Fruit fly (Drosophila melanogaster) whole organism, wandering third instar larva: ENCODE results near the gene CG13926.

Experiments
- CG32264 ChIP-seq: fragments of 200-800 bp; sonication (Bioruptor generic); optimal IDR thresholded peaks from 2 replicates; lab custom pipeline; 2016; ENCODE audit warnings: missing biosample characterization, missing genetic modification characterization
- CG9705 ChIP-seq: fragments of 200-800 bp; sonication (Bioruptor generic); optimal IDR thresholded peaks from 2 replicates; lab custom pipeline; 2018; ENCODE audit warnings: missing biosample characterization, mild to moderate bottlenecking, missing genetic modification characterization
- CrebA ChIP-seq: fragments of 200-800 bp; sonication (Bioruptor generic); optimal IDR thresholded peaks from 2 replicates; lab custom pipeline; 2016; ENCODE audit warnings: missing biosample characterization, mild to moderate bottlenecking, missing genetic modification characterization, borderline replicate concordance
- Dfd ChIP-seq: fragments of >200 bp; optimal IDR thresholded peaks from 2 replicates; lab custom pipeline; 2017; ENCODE audit warnings: missing biosample characterization, missing genetic modification characterization
- Dif ChIP-seq: fragments of 200-275, 200-300 bp; sonication (Bioruptor generic); optimal IDR thresholded peaks from 2 replicates; lab custom pipeline; 2018; ENCODE audit warnings: missing biosample characterization, missing genetic modification characterization; ENCODE audit not compliant: partially characterized antibody
- HLH106 ChIP-seq: fragments of 200-800 bp; optimal IDR thresholded peaks from 3 replicates; lab custom pipeline; 2019; ENCODE audit warnings: missing biosample characterization, mild to moderate bottlenecking, missing genetic modification characterization, moderate library complexity
- Hr83 ChIP-seq: fragments of 200-300 bp; sonication (Bioruptor generic); optimal IDR thresholded peaks from 2 replicates; lab custom pipeline; 2016; ENCODE audit warnings: missing biosample characterization, mild to moderate bottlenecking, missing genetic modification characterization, moderate library complexity; ENCODE audit not compliant: poor library complexity, severe bottlenecking
- Jra ChIP-seq: sonication (Bioruptor generic); optimal IDR thresholded peaks from 2 replicates; lab custom pipeline; 2016; ENCODE audit warnings: missing biosample characterization, missing genetic modification characterization
- Myc ChIP-seq: fragments of >200 bp; optimal IDR thresholded peaks from 2 replicates; lab custom pipeline; 2017
- N ChIP-seq: fragments of >200 bp; optimal IDR thresholded peaks from 2 replicates; lab custom pipeline; 2018; ENCODE audit warnings: missing biosample characterization, missing external identifiers, missing genetic modification characterization
- OdsH ChIP-seq: fragments of 200-800 bp; sonication (Bioruptor generic); optimal IDR thresholded peaks from 2 replicates; lab custom pipeline; 2016; ENCODE audit warnings: missing biosample characterization, mild to moderate bottlenecking, missing genetic modification characterization
- Rel ChIP-seq, 2 experiments: fragments of 200-800 bp; sonication (Bioruptor generic) in 1 of 2; optimal IDR thresholded peaks; 2 replicates in 1 of 2; 3 replicates in 1 of 2; lab custom pipeline; 2016 to 2019; ENCODE audit warnings: mild to moderate bottlenecking in 2 of 2, missing biosample characterization in 2 of 2, missing genetic modification characterization in 2 of 2, moderate library complexity in 1 of 2
- Sp1 ChIP-seq: fragments of 200-800 bp; sonication (Bioruptor generic); optimal IDR thresholded peaks from 3 replicates; lab custom pipeline; 2019; ENCODE audit warnings: missing biosample characterization, mild to moderate bottlenecking, missing genetic modification characterization, moderate library complexity
- Vsx2 ChIP-seq: fragments of 200-300, 225-300 bp; sonication (Bioruptor generic); optimal IDR thresholded peaks from 2 replicates; lab custom pipeline; 2018; ENCODE audit warnings: missing biosample characterization, missing genetic modification characterization; ENCODE audit not compliant: partially characterized antibody
- br ChIP-seq: fragments of 200-800 bp; sonication (Bioruptor generic); optimal IDR thresholded peaks from 2 replicates; lab custom pipeline; 2016; ENCODE audit warnings: missing biosample characterization, missing genetic modification characterization
- dl ChIP-seq, 2 experiments: fragments of 175-275, 200-275 bp in 1 of 2; fragments of 200-275 bp in 1 of 2; sonication (Bioruptor generic); optimal IDR thresholded peaks; lab custom pipeline; 2018; ENCODE audit warnings: mild to moderate bottlenecking in 2 of 2, missing biosample characterization in 2 of 2, missing genetic modification characterization in 2 of 2, moderate library complexity in 2 of 2; ENCODE audit not compliant: partially characterized antibody in 2 of 2, insufficient read depth in 1 of 2
- dmrt93B ChIP-seq: fragments of 200-800 bp; sonication (Bioruptor generic); optimal IDR thresholded peaks from 2 replicates; lab custom pipeline; 2018; ENCODE audit warnings: missing biosample characterization, mild to moderate bottlenecking, missing genetic modification characterization
- dsf ChIP-seq: sonication (Bioruptor generic); optimal IDR thresholded peaks from 2 replicates; lab custom pipeline; 2016; ENCODE audit warnings: missing biosample characterization, missing genetic modification characterization, borderline replicate concordance
- ey ChIP-seq: fragments of 200-800 bp; sonication (Bioruptor generic); optimal IDR thresholded peaks from 2 replicates; lab custom pipeline; 2016; ENCODE audit warnings: missing biosample characterization, missing genetic modification characterization
- foxo ChIP-seq, 2 experiments: fragments of 200-800 bp; sonication (Bioruptor generic); optimal IDR thresholded peaks; 2 replicates in 1 of 2; 3 replicates in 1 of 2; lab custom pipeline; 2016 to 2017; ENCODE audit warnings: missing biosample characterization in 2 of 2, missing genetic modification characterization in 2 of 2
- fru ChIP-seq: fragments of 200-800 bp; sonication (Bioruptor generic); optimal IDR thresholded peaks from 3 replicates; lab custom pipeline; 2016; ENCODE audit warnings: missing biosample characterization, mild to moderate bottlenecking, missing genetic modification characterization
- h ChIP-seq: fragments of 200-800 bp; sonication (Bioruptor generic); optimal IDR thresholded peaks from 3 replicates; lab custom pipeline; 2016; ENCODE audit warnings: missing biosample characterization, mild to moderate bottlenecking, missing genetic modification characterization
- jim ChIP-seq: fragments of 175-275, 200-325 bp; sonication (Bioruptor generic); optimal IDR thresholded peaks from 2 replicates; lab custom pipeline; 2016; ENCODE audit warnings: missing biosample characterization, mild to moderate bottlenecking, missing genetic modification characterization
- lola ChIP-seq: fragments of >200 bp; optimal IDR thresholded peaks from 2 replicates; lab custom pipeline; 2017; ENCODE audit warnings: missing biosample characterization, missing genetic modification characterization
- psq ChIP-seq: fragments of 200-800 bp; sonication (Bioruptor generic); optimal IDR thresholded peaks from 3 replicates; lab custom pipeline; 2017; ENCODE audit warnings: missing biosample characterization, mild to moderate bottlenecking, missing genetic modification characterization, moderate library complexity
- rgr ChIP-seq: fragments of 200-800 bp; sonication (Bioruptor generic); optimal IDR thresholded peaks from 3 replicates; lab custom pipeline; 2016; ENCODE audit warnings: missing biosample characterization, mild to moderate bottlenecking, missing genetic modification characterization
- sage ChIP-seq: fragments of 200-800 bp; sonication (Bioruptor generic); optimal IDR thresholded peaks from 2 replicates; lab custom pipeline; 2016; ENCODE audit warnings: missing biosample characterization, mild to moderate bottlenecking, missing genetic modification characterization
- sv ChIP-seq: fragments of 200-800 bp; sonication (Bioruptor generic); optimal IDR thresholded peaks from 3 replicates; lab custom pipeline; 2016; ENCODE audit warnings: missing biosample characterization, missing genetic modification characterization
- usp ChIP-seq: fragments of >200 bp; optimal IDR thresholded peaks from 2 replicates; lab custom pipeline; 2017; ENCODE audit warnings: missing biosample characterization, missing genetic modification characterization
- woc ChIP-seq: sonication (Bioruptor generic); optimal IDR thresholded peaks from 2 replicates; lab custom pipeline; 2016; ENCODE audit warnings: missing biosample characterization, mild to moderate bottlenecking, missing genetic modification characterization

Gene CG13926

dm6 chr3L:1637652-1638051, 19.7 kb upstream of the CG13926 start, which contains the start of gene nSyb:
Gene nSyb, minus strand, starts transcription at chr3L:1637752.
- TF ChIP-seq jim (GFP tag; lab: Kevin White, UChicago): no peak
- TF ChIP-seq Rel (GFP tag; optimal IDR thresholded peaks at IDR 0.05; lab: Kevin White, UChicago): no peak
- no peak for TF ChIP-seq Rel (tag; optimal IDR thresholded peaks at IDR 0.05; lab: Kevin White, UChicago)
- no peak for TF ChIP-seq dsf (GFP tag; lab: Kevin White, UChicago)
- TF ChIP-seq br: no peak
- no peak for TF ChIP-seq OdsH (GFP tag; lab: Kevin White, UChicago)
- TF ChIP-seq sage (GFP tag; lab: Kevin White, UChicago): no peak
- no peak for TF ChIP-seq dmrt93B
- no peak for TF ChIP-seq N (GFP tag; lab: Kevin White, UChicago)
- no peak for TF ChIP-seq woc (GFP tag; lab: Kevin White, UChicago)
- no peak for TF ChIP-seq Myc (lab: Kevin White, UChicago)
- TF ChIP-seq Dfd (GFP tag; lab: Kevin White, UChicago): no peak
- TF ChIP-seq HLH106: no peak
- no peak for TF ChIP-seq h (GFP tag; lab: Kevin White, UChicago)
- no peak for TF ChIP-seq Hr83 (GFP tag; lab: Kevin White, UChicago)
- no peak for TF ChIP-seq psq
- no peak for TF ChIP-seq lola (GFP tag; lab: Kevin White, UChicago)

dm6 chr3L:1636886-1637285, 18.9 kb upstream of the CG13926 start:
- TF ChIP-seq Sp1 (GFP tag; lab: Kevin White, UChicago): no peak
- no peak for TF ChIP-seq Rel (GFP tag; optimal IDR thresholded peaks at IDR 0.05; lab: Kevin White, UChicago)
- TF ChIP-seq Rel (tag; optimal IDR thresholded peaks at IDR 0.05; lab: Kevin White, UChicago): no peak
- TF ChIP-seq jim (GFP tag; lab: Kevin White, UChicago): no peak
- TF ChIP-seq sage (GFP tag; lab: Kevin White, UChicago): no peak
- TF ChIP-seq foxo (GFP tag; optimal IDR thresholded peaks at IDR 0.05; lab: Kevin White, UChicago): no peak
- TF ChIP-seq fru (GFP tag; lab: Kevin White, UChicago): no peak
- no peak for TF ChIP-seq Dif (GFP tag; lab: Kevin White, UChicago)
- TF ChIP-seq Vsx2: no peak
- TF ChIP-seq Jra (GFP tag; lab: Kevin White, UChicago): no peak

dm6 chr3L:1629064-1629777, 11.3 kb upstream of the CG13926 start, which contains the start of gene GC:
Gene GC, minus strand, starts transcription at chr3L:1629301.
- TF ChIP-seq usp (GFP tag; lab: Kevin White, UChicago): no peak
- peak; percentile 29 for TF ChIP-seq Dif (GFP tag; lab: Kevin White, UChicago)
- peak; percentile 6 for TF ChIP-seq OdsH (GFP tag; lab: Kevin White, UChicago)
- TF ChIP-seq rgr (GFP tag; lab: Kevin White, UChicago): peak; percentile 9
- peak; percentile 41 for TF ChIP-seq Vsx2
- TF ChIP-seq CrebA (GFP tag; lab: Kevin White, UChicago): no peak
- TF ChIP-seq N (GFP tag; lab: Kevin White, UChicago): no peak
- no peak for TF ChIP-seq woc (GFP tag; lab: Kevin White, UChicago)
- no peak for TF ChIP-seq dsf (GFP tag; lab: Kevin White, UChicago)
- no peak for TF ChIP-seq jim (GFP tag; lab: Kevin White, UChicago)
- TF ChIP-seq Hr83 (GFP tag; lab: Kevin White, UChicago): no peak
- TF ChIP-seq dl (GFP tag; optimal IDR thresholded peaks at IDR 0.05; lab: Kevin White, UChicago; ENCODE audit: insufficient read depth in 1 of 2, partially characterized antibody in 2 of 2): no peak
- TF ChIP-seq ey (GFP tag; lab: Kevin White, UChicago): peak; percentile 43
- no peak for TF ChIP-seq CG32264 (GFP tag; lab: Kevin White, UChicago)
- TF ChIP-seq fru (GFP tag; lab: Kevin White, UChicago): no peak
- TF ChIP-seq sv (GFP tag; lab: Kevin White, UChicago): no peak
- no peak for TF ChIP-seq psq
- TF ChIP-seq foxo (GFP tag; optimal IDR thresholded peaks at IDR 0.05; lab: Kevin White, UChicago): peak in 1 of 2 experiments; percentile 17
- no peak for TF ChIP-seq CG9705 (GFP tag; lab: Kevin White, UChicago)
